Worm (Caenorhabditis elegans) whole organism, L2 larva: ENCODE results near the gene egg-2.
A peak's percentile ranks its signal among the peaks of the same experiment; 100 is the strongest.

Experiments used
- C34F6.9 ChIP-seq: fragments of 150-350 bp; optimal IDR thresholded peaks from 2 replicates; lab custom pipeline; 2014; ENCODE audit warnings: missing biosample characterization, missing genetic modification characterization
- F13H6.1 ChIP-seq: sonication (generic microtip); optimal IDR thresholded peaks from 2 replicates; lab custom pipeline; 2016; ENCODE audit warnings: missing genetic modification characterization, missing compliant biosample characterization
- R02D3.7 ChIP-seq: fragments of 150-350 bp; optimal IDR thresholded peaks from 2 replicates; lab custom pipeline; 2014; ENCODE audit warnings: missing biosample characterization, missing genetic modification characterization
- Y55F3AM.14 ChIP-seq: fragments of 200-800 bp; sonication (Bioruptor generic); optimal IDR thresholded peaks from 2 replicates; lab custom pipeline; 2018; ENCODE audit warnings: mild to moderate bottlenecking, missing genetic modification characterization, missing compliant biosample characterization
- aly-2 ChIP-seq: fragments of 150-350 bp; optimal IDR thresholded peaks from 2 replicates; lab custom pipeline; 2014; ENCODE audit warnings: missing biosample characterization, missing genetic modification characterization
- ceh-82 ChIP-seq: fragments of 150-350 bp; optimal IDR thresholded peaks from 2 replicates; lab custom pipeline; 2014; ENCODE audit warnings: missing biosample characterization, missing genetic modification characterization
- crh-2 ChIP-seq: sonication (generic microtip); optimal IDR thresholded peaks from 2 replicates; lab custom pipeline; 2017; ENCODE audit warnings: missing biosample characterization, missing genetic modification characterization
- dmd-4 ChIP-seq: sonication (generic microtip); optimal IDR thresholded peaks from 2 replicates; lab custom pipeline; 2017; ENCODE audit warnings: missing biosample characterization, missing genetic modification characterization
- egl-27 ChIP-seq: sonication (generic microtip); optimal IDR thresholded peaks from 3 replicates; lab custom pipeline; 2017; ENCODE audit warnings: missing biosample characterization, missing genetic modification reagents, missing genetic modification characterization
- elt-1 ChIP-seq: fragments of 150-350 bp; optimal IDR thresholded peaks from 2 replicates; lab custom pipeline; 2014; ENCODE audit warnings: missing biosample characterization, missing genetic modification characterization
- elt-3 ChIP-seq: sonication (generic microtip); optimal IDR thresholded peaks from 2 replicates; lab custom pipeline; 2017; ENCODE audit warnings: missing biosample characterization, missing genetic modification characterization
- fos-1 ChIP-seq: fragments of 150-350 bp; optimal IDR thresholded peaks from 2 replicates; lab custom pipeline; 2014; ENCODE audit warnings: missing biosample characterization, missing genetic modification characterization
- gmeb-1 ChIP-seq: fragments of 150-350 bp; optimal IDR thresholded peaks from 2 replicates; lab custom pipeline; 2014; ENCODE audit warnings: missing biosample characterization, missing genetic modification characterization
- lsy-2 ChIP-seq, 2 experiments: fragments of 150-350 bp in 1 of 2; sonication (generic microtip) in 1 of 2; optimal IDR thresholded peaks; 2 replicates each; lab custom pipeline; 2014 to 2017; ENCODE audit warnings: missing biosample characterization in 2 of 2, missing genetic modification characterization in 2 of 2
- mab-5 ChIP-seq: fragments of 150-350 bp; optimal IDR thresholded peaks from 2 replicates; lab custom pipeline; 2014; ENCODE audit warnings: missing biosample characterization, missing genetic modification characterization
- mdl-1 ChIP-seq, 2 experiments: fragments of 150-350 bp in 1 of 2; sonication (generic microtip) in 1 of 2; optimal IDR thresholded peaks; 2 replicates each; lab custom pipeline; 2017; ENCODE audit warnings: missing biosample characterization in 2 of 2, missing genetic modification characterization in 2 of 2
- nhr-10 ChIP-seq: sonication (generic microtip); optimal IDR thresholded peaks from 2 replicates; lab custom pipeline; 2017; ENCODE audit warnings: missing biosample characterization, missing genetic modification characterization
- nhr-12 ChIP-seq: fragments of 150-350 bp; optimal IDR thresholded peaks from 2 replicates; lab custom pipeline; 2014; ENCODE audit warnings: missing biosample characterization, missing genetic modification characterization
- nhr-129 ChIP-seq: fragments of 150-350 bp; optimal IDR thresholded peaks from 2 replicates; lab custom pipeline; 2014; ENCODE audit warnings: missing biosample characterization, missing genetic modification characterization
- nhr-23 ChIP-seq: fragments of 150-350 bp; optimal IDR thresholded peaks from 2 replicates; lab custom pipeline; 2014; ENCODE audit warnings: missing biosample characterization, missing genetic modification reagents, missing genetic modification characterization
- nhr-25 ChIP-seq: fragments of 150-350 bp; sonication (generic microtip); optimal IDR thresholded peaks from 3 replicates; lab custom pipeline; 2014; ENCODE audit warnings: missing biosample characterization, missing genetic modification characterization
- nhr-6 ChIP-seq: fragments of 150-350 bp; optimal IDR thresholded peaks from 2 replicates; lab custom pipeline; 2014; ENCODE audit warnings: missing biosample characterization, missing genetic modification characterization
- peb-1 ChIP-seq: fragments of 150-350 bp; optimal IDR thresholded peaks from 2 replicates; lab custom pipeline; 2014; ENCODE audit warnings: missing biosample characterization, missing genetic modification characterization
- skn-1 ChIP-seq: sonication (generic microtip); optimal IDR thresholded peaks from 2 replicates; lab custom pipeline; 2017; ENCODE audit warnings: missing biosample characterization, missing genetic modification characterization
- sma-3 ChIP-seq: sonication (generic microtip); optimal IDR thresholded peaks from 2 replicates; lab custom pipeline; 2016; ENCODE audit warnings: missing genetic modification reagents, missing genetic modification characterization, missing compliant biosample characterization
- sma-9 ChIP-seq, 2 experiments: fragments of 150-350 bp in 1 of 2; sonication (generic microtip) in 1 of 2; optimal IDR thresholded peaks; 2 replicates each; lab custom pipeline; 2014 to 2016; ENCODE audit warnings: missing genetic modification characterization in 2 of 2, mild to moderate bottlenecking in 1 of 2, missing biosample characterization in 1 of 2, missing compliant biosample characterization in 1 of 2, missing genetic modification reagents in 1 of 2, moderate library complexity in 1 of 2
- snpc-4 ChIP-seq: fragments of 150-350 bp; optimal IDR thresholded peaks from 2 replicates; lab custom pipeline; 2014; ENCODE audit warnings: missing biosample characterization, missing genetic modification characterization
- unc-39 ChIP-seq: fragments of 150-350 bp; optimal IDR thresholded peaks from 2 replicates; lab custom pipeline; 2014; ENCODE audit warnings: missing biosample characterization, missing genetic modification characterization
- unc-55 ChIP-seq: fragments of 150-350 bp; sonication (generic microtip); optimal IDR thresholded peaks from 3 replicates; lab custom pipeline; 2014; ENCODE audit warnings: missing biosample characterization, missing genetic modification reagents, missing genetic modification characterization
- unc-62 ChIP-seq: fragments of 150-350 bp; optimal IDR thresholded peaks from 2 replicates; lab custom pipeline; 2014; ENCODE audit warnings: missing biosample characterization, missing genetic modification reagents, missing genetic modification characterization
- ztf-11 ChIP-seq: sonication (generic microtip); optimal IDR thresholded peaks from 2 replicates; lab custom pipeline; 2017; ENCODE audit warnings: missing biosample characterization, missing genetic modification characterization

egg-2 gene

DNA sequence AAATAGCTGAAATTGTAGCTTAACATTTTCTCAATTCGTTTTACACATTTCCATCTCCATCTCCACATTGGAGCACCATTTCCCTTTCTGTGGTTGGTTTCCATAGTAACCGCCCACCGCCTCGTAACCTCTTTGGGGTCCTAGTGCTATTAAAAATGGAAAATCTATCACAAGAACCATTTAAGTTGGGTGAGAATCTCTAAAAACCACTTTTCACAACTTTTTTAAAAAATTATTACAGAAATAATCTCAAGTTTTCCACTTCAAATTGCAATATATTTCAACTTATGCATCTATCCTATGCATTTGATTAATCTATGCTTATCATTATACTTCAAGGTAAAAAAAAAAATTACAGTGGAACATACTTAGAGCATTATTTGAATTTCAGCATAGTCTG is 9.6 kb upstream of the egg-2 start, which contains the start of gene tmem-17:
tmem-17 (plus strand) TSS at position 301 of the 400 bp plus-strand sequence.
- TF ChIP-seq skn-1 (tag; lab: Kevin White, UChicago), result no peak

DNA sequence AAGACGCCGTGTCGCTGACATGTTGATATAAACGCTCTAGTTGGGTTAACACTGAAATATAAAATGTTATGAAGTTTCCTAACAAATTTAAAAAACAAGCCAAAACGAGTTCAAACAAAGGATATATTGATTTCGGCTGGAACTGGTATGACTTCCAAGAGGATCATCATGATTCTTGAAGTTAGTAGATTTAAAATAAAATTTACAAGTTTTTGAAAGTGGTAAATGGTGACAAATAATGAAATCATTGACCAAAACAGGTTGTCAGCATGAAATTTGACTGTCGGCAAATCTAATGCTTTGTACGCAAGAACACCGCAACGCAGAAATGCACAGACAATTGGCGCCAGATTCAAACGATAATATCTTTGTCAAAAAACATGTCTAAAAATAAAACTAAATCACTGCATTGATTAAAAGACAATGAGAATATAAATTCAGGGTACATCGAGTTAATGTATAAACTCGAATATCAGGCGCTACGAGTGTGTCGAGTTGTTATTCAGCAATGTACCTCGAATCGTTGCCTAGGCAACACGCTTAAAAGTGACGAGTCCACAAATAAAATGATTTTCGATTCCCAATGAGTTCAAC is 8.2 kb upstream of the egg-2 start, which contains the start of the genes ubc-18 and R01H2.8:
ubc-18 (minus strand) TSS at position 51 of the 594 bp plus-strand sequence.
R01H2.8 (plus strand) TSS at position 544 of the 594 bp plus-strand sequence.
- TF ChIP-seq C34F6.9 (tag; lab: Kevin White, UChicago) (peak; percentile 65), crh-2 (tag; lab: Kevin White, UChicago) (peak; percentile 41), nhr-129 (tag; lab: Kevin White, UChicago) (peak; percentile 68), dmd-4 (tag; lab: Kevin White, UChicago) (no peak), mab-5 (no peak), gmeb-1 (tag; lab: Kevin White, UChicago) (peak; percentile 88), lsy-2 (tag; optimal IDR thresholded peaks at IDR 0.05; lab: Kevin White, UChicago) (peak in 1 of 2 experiments; percentile 68), Y55F3AM.14 (GFP tag; lab: Kevin White, UChicago) (no peak), sma-3 (GFP tag; lab: Kevin White, UChicago) (no peak), sma-9 (GFP tag; optimal IDR thresholded peaks at IDR 0.05; lab: Kevin White, UChicago) (peak; percentile 6), sma-9 (tag; optimal IDR thresholded peaks at IDR 0.05; lab: Kevin White, UChicago) (no peak), egl-27 (peak; percentile 17), elt-3 (no peak), mdl-1 (tag; optimal IDR thresholded peaks at IDR 0.05; lab: Kevin White, UChicago) (no peak), unc-55 (GFP tag; lab: Kevin White, UChicago) (peak; percentile 56)

DNA sequence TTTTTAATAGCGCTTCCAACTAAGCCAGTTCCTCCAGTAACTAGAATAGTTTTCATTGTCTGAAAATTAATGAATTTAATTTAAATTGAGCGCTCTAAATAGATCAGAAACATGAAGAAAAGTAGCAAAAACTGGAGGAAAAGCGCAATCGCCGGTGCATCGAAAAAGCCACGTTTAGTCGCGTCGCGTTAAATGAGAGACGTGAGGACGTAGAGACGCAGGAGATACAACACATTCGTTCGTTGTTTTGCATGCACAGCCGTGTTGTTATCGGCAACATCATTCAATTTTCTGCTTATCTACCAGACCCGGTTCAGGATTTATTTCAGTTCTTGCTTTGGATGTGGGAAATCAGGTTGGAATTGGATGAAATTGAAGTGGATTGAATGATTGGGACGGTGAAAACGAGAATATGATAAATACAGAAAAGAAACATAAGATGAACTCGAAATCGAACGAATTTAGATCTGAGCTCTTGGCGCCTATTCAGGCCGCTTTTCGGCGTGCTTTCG is 7.1 kb upstream of the egg-2 start, which contains the start of gene ger-1:
ger-1 (minus strand) TSS at position 93 of the 512 bp plus-strand sequence.
- TF ChIP-seq snpc-4 (tag; lab: Kevin White, UChicago) (no peak), F13H6.1 (tag; lab: Kevin White, UChicago) (no peak), mdl-1 (tag; optimal IDR thresholded peaks at IDR 0.05; lab: Kevin White, UChicago) (no peak), nhr-6 (tag; lab: Kevin White, UChicago) (no peak), nhr-129 (tag; lab: Kevin White, UChicago) (no peak), fos-1 (no peak), C34F6.9 (tag; lab: Kevin White, UChicago) (no peak)

DNA sequence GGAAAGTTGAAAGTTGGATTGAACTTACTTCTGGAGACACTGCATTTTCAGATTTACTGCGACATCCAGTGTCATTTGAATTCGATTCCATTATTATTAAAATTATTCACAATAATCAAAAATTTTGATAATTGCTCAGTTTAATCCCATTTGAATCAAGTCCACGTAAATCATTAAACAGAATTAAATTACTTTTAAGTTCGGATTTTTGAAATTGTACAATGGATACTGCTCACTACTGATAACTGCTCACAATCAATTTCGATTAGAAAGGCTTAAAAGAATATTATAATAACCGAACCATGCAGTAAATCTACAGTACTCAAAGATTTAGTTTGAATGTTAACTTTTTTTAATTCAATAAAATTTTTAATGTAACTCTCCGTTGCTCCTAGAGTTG is 3.8 kb upstream of the egg-2 start, which contains the start of gene R01H2.4:
R01H2.4 (minus strand) TSS at position 101 of the 400 bp plus-strand sequence.
- no peak for TF ChIP-seq nhr-12 (tag; lab: Kevin White, UChicago)

DNA sequence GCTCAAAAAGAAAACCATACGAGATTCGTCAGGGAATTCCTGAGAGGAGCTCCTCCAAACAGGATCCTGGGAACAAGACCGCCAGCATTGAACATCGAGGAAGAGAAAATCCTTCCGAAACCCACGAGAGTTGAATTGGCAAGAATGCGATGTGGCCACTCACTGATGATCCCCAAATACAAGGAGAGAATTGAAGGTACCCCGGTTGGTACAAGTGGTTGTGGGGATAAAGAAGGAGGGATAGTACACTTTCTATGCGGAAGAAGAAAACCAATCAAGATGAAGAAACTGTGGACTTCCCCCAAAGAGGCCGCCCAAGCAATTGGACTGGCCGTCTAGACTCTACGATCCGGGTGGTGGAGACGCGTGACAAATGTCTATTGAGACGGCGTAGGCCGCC is 2.7 kb upstream of the egg-2 start:
- TF ChIP-seq elt-3 (no peak), aly-2 (tag; lab: Kevin White, UChicago) (no peak), R02D3.7 (no peak), nhr-23 (no peak), unc-39 (tag; lab: Kevin White, UChicago) (no peak), skn-1 (tag; lab: Kevin White, UChicago) (no peak), ceh-82 (tag; lab: Kevin White, UChicago) (no peak), crh-2 (tag; lab: Kevin White, UChicago) (no peak), mdl-1 (tag; optimal IDR thresholded peaks at IDR 0.05; lab: Kevin White, UChicago) (no peak), nhr-10 (no peak), lsy-2 (tag; optimal IDR thresholded peaks at IDR 0.05; lab: Kevin White, UChicago) (no peak), Y55F3AM.14 (GFP tag; lab: Kevin White, UChicago) (no peak), snpc-4 (tag; lab: Kevin White, UChicago) (no peak), unc-62 (GFP tag; lab: Kevin White, UChicago) (no peak), ztf-11 (no peak), nhr-25 (no peak), peb-1 (tag; lab: Kevin White, UChicago) (no peak), nhr-6 (tag; lab: Kevin White, UChicago) (no peak)

DNA sequence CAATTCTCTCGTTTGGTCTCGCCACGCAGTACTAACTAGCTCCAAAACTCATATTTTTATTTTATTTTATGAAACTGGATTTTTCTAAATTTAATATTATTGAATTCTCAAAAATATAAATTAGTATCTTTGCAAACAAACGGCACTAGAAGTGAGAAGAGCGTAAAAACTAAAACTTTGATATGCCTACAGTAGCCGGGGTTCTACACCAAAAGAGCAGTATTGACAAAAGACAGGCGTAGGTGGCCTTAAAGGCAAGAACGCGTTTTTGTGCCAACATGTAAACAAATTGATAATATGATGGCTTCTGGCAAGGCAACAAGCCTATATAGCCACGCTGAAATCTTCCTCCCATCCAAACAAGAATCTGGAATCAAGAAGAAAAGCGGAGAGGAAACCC is 2.2 kb upstream of the egg-2 start, which contains the start of gene R01H2.1:
R01H2.1 (plus strand) TSS at position 301 of the 400 bp plus-strand sequence.
- no peak for TF ChIP-seq gmeb-1 (tag; lab: Kevin White, UChicago)
- TF ChIP-seq fos-1, result no peak
- TF ChIP-seq elt-1 (tag; lab: Kevin White, UChicago), result no peak
- TF ChIP-seq unc-62 (GFP tag; lab: Kevin White, UChicago), result no peak
- TF ChIP-seq lsy-2 (tag; optimal IDR thresholded peaks at IDR 0.05; lab: Kevin White, UChicago), result no peak
- no peak for TF ChIP-seq C34F6.9 (tag; lab: Kevin White, UChicago)
- TF ChIP-seq, all 48 proteins: peak for 0
